ENCODE assay signal across 1 fruit fly cellular context in the genomic region with DNA sequence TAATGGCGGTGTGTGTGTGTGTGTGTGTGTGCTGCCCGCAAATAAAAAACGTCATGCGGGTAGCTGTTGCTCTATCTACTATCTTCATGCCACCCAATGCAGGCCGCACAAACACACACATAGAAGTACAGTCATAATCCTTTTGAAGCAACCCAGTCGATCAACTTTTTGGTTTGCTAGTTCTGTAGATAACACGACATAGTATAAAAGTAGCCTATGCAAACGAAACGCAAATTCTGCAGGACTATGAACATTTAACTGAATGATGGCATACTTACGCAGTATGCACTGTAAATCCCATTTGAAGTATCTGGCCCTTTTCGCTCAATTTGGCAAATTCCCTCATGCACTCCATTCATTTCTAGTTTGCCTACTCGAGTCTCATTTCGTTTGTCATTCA.
TF ChIP-seq lines count a peak whose summit lies in the region.

No protein-coding gene starts in this region.

TF ChIP-seq in whole organism, embryonic, 481 proteins besides CTCF, POLR2A, EP300 and RAD21 (continued from another document):
- no peak for TF ChIP-seq Nf-YA (GFP tag; IDR thresholded peaks at IDR 0.05; lab: Robert Waterston, UW)
- TF ChIP-seq row (GFP tag; IDR thresholded peaks at IDR 0.05; lab: Robert Waterston, UW) = peak; percentile 40; the same call in 1 of the 3 replicates
- TF ChIP-seq CG14014 (GFP tag; IDR thresholded peaks at IDR 0.05; lab: Robert Waterston, UW) = peak; percentile 32; the same call in 1 of the 2 replicates
- TF ChIP-seq mam (GFP tag; optimal IDR thresholded peaks at IDR 0.05; lab: Kevin White, UChicago) = peak; percentile 2
- TF ChIP-seq pnt (GFP tag; optimal IDR thresholded peaks at IDR 0.05; lab: Kevin White, UChicago) = peak; percentile 23
- peak; percentile 27; the same call in 1 of the 2 replicates for TF ChIP-seq CG9932 (GFP tag; IDR thresholded peaks at IDR 0.05; lab: Robert Waterston, UW)
- peak; percentile 42 for TF ChIP-seq CG11504 (tag; optimal IDR thresholded peaks at IDR 0.05; lab: Kevin White, UChicago)
- TF ChIP-seq gcm (GFP tag; optimal IDR thresholded peaks at IDR 0.05; lab: Kevin White, UChicago) = peak; percentile 22
- TF ChIP-seq CG1603 (tag; optimal IDR thresholded peaks at IDR 0.05; lab: Kevin White, UChicago) = peak; percentile 29
- TF ChIP-seq CG8290 (GFP tag; optimal IDR thresholded peaks at IDR 0.05; lab: Kevin White, UChicago) = no peak
- TF ChIP-seq CG8290 (tag; optimal IDR thresholded peaks at IDR 0.05; lab: Kevin White, UChicago) = peak in 1 of 2 experiments; percentile 73
- TF ChIP-seq sens (GFP tag; lab: Kevin White, UChicago) = peak; percentile 42
- TF ChIP-seq CG7839 (tag; optimal IDR thresholded peaks at IDR 0.05; lab: Kevin White, UChicago) = peak; percentile 15
- TF ChIP-seq gfzf (GFP tag; optimal IDR thresholded peaks at IDR 0.05; lab: Kevin White, UChicago) = no peak
- TF ChIP-seq E2f1 (GFP tag; IDR thresholded peaks at IDR 0.05; lab: Robert Waterston, UW) = peak; percentile 36; the same call in 1 of the 2 replicates
- peak in 1 of 2 experiments; percentile 14 for TF ChIP-seq Hr51 (GFP tag; optimal IDR thresholded peaks at IDR 0.05; lab: Kevin White, UChicago)
- TF ChIP-seq CG17912 (GFP tag; optimal IDR thresholded peaks at IDR 0.05; lab: Kevin White, UChicago) = no peak
- peak; percentile 66 for TF ChIP-seq grau (tag; optimal IDR thresholded peaks at IDR 0.05; lab: Kevin White, UChicago)
- no peak for TF ChIP-seq ci (GFP tag; IDR thresholded peaks at IDR 0.05; lab: Robert Waterston, UW)
- TF ChIP-seq tio (GFP tag; optimal IDR thresholded peaks at IDR 0.05; lab: Kevin White, UChicago) = no peak
- TF ChIP-seq CHES-1-like (GFP tag; optimal IDR thresholded peaks at IDR 0.05; lab: Kevin White, UChicago) = no peak
- peak; percentile 40; the same call in 1 of the 2 replicates for TF ChIP-seq Rfx (GFP tag; IDR thresholded peaks at IDR 0.05; lab: Robert Waterston, UW)
- no peak for TF ChIP-seq dimm (GFP tag; IDR thresholded peaks at IDR 0.05; lab: Robert Waterston, UW)
- TF ChIP-seq CG11456 (GFP tag; IDR thresholded peaks at IDR 0.05; lab: Robert Waterston, UW) = 0 out of 3 replicates have a peak, but pooled peaks have one; percentile 16
- no peak for TF ChIP-seq Asciz (GFP tag; optimal IDR thresholded peaks at IDR 0.05; lab: Kevin White, UChicago)
- TF ChIP-seq CG2120 (GFP tag; optimal IDR thresholded peaks at IDR 0.05; lab: Kevin White, UChicago) = peak; percentile 40
- TF ChIP-seq Blimp-1 (GFP tag; optimal IDR thresholded peaks at IDR 0.05; lab: Kevin White, UChicago) = no peak
- TF ChIP-seq eve (GFP tag; optimal IDR thresholded peaks at IDR 0.05; lab: Kevin White, UChicago) = peak in 1 of 2 experiments; percentile 36
- TF ChIP-seq schlank (tag; optimal IDR thresholded peaks at IDR 0.05; lab: Kevin White, UChicago) = no peak
- TF ChIP-seq ac (GFP tag; optimal IDR thresholded peaks at IDR 0.05; lab: Kevin White, UChicago) = no peak
- peak; percentile 19 for TF ChIP-seq CG15269 (tag; optimal IDR thresholded peaks at IDR 0.05; lab: Kevin White, UChicago)
- TF ChIP-seq prd (optimal IDR thresholded peaks at IDR 0.05; lab: Kevin White, UChicago) = no peak
- peak; percentile 40; the same call in 1 of the 3 replicates for TF ChIP-seq prd (GFP tag; IDR thresholded peaks at IDR 0.05; lab: Robert Waterston, UW)
- TF ChIP-seq MESR4 (GFP tag; optimal IDR thresholded peaks at IDR 0.05; lab: Kevin White, UChicago) = no peak
- peak; percentile 73 for TF ChIP-seq Med (GFP tag; lab: Kevin White, UChicago)
- TF ChIP-seq CG15696 (tag; optimal IDR thresholded peaks at IDR 0.05; lab: Kevin White, UChicago) = no peak
- no peak for TF ChIP-seq Elba2 (GFP tag; optimal IDR thresholded peaks at IDR 0.05; lab: Kevin White, UChicago)
- TF ChIP-seq slbo (GFP tag; IDR thresholded peaks at IDR 0.05; lab: Robert Waterston, UW) = peak; percentile 50
- TF ChIP-seq ash1 (GFP tag; optimal IDR thresholded peaks at IDR 0.05; lab: Kevin White, UChicago) = no peak
- peak; percentile 14 for TF ChIP-seq slou (GFP tag; optimal IDR thresholded peaks at IDR 0.05; lab: Kevin White, UChicago)
- 0 out of 2 replicates have a peak, but pooled peaks have one; percentile 9 for TF ChIP-seq lmd (GFP tag; IDR thresholded peaks at IDR 0.05; lab: Robert Waterston, UW)
